Worm (Caenorhabditis elegans) whole organism, early embryonic: ENCODE data around the gene T24F1.7.

Source experiments
- F13C5.2 ChIP-seq: sonication (generic microtip); optimal IDR thresholded peaks from 2 replicates; lab custom pipeline; 2017; ENCODE audit warnings: mild to moderate bottlenecking, missing genetic modification characterization, inconsistent platforms, missing compliant biosample characterization
- ama-1 ChIP-seq: fragments of 150-350 bp; optimal IDR thresholded peaks from 2 replicates; lab custom pipeline; 2014
- ceh-13 ChIP-seq: fragments of 200-800 bp; sonication (Bioruptor generic); optimal IDR thresholded peaks from 2 replicates; lab custom pipeline; 2018; ENCODE audit warnings: mild to moderate bottlenecking, missing genetic modification characterization, missing compliant biosample characterization
- ets-7 ChIP-seq: sonication (generic microtip); optimal IDR thresholded peaks from 2 replicates; lab custom pipeline; 2016; ENCODE audit warnings: missing genotype, missing genetic modification characterization, missing compliant biosample characterization
- flt-1 ChIP-seq: fragments of 200-800 bp; sonication (Bioruptor generic); IDR thresholded peaks from 2 replicates; pipeline ENCODE4 v1.3.6; 2022; ENCODE audit warnings: missing genetic modification characterization, missing compliant biosample characterization
- hnd-1 ChIP-seq: sonication (generic microtip); optimal IDR thresholded peaks from 2 replicates; lab custom pipeline; 2016; ENCODE audit warnings: missing genetic modification characterization, missing compliant biosample characterization
- tra-4 ChIP-seq: sonication (generic microtip); optimal IDR thresholded peaks from 2 replicates; lab custom pipeline; 2017; ENCODE audit warnings: missing genetic modification characterization, missing compliant biosample characterization

DNA sequence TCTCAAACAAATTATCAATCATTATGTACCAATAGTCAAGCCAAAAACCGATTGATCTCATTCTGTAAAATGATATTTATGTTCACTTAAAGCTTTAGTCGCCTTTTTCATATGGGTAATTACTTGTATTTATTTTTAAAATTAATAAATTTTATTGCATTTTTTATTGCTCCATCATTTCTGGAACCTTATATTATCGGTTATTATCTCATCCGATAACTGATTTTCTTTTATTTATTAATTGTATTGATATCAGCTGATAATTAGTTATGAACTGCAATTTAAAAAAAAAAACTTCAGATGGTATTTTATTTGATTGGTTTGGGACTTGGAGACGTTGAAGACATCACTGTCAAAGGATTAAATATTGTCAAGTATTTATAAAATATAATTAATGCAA lies 37.6 kb downstream of the T24F1.7 start, which contains the start of gene dph-5:
- TF ChIP-seq hnd-1 (tag; lab: Kevin White, UChicago) (no peak), tra-4 (tag; lab: Kevin White, UChicago) (no peak), ets-7 (tag; lab: Kevin White, UChicago) (no peak), ceh-13 (GFP tag; lab: Kevin White, UChicago) (no peak), F13C5.2 (tag; lab: Kevin White, UChicago) (no peak), ama-1 (lab: Kevin White, UChicago) (no peak), flt-1 (GFP tag; lab: Robert Waterston, UW) (no peak)
